Worm (Caenorhabditis elegans): ENCODE data around the gene sfxn-1.1.
A peak's percentile ranks its signal among the peaks of the same experiment; 100 is the strongest.

The sfxn-1.1 gene

DNA sequence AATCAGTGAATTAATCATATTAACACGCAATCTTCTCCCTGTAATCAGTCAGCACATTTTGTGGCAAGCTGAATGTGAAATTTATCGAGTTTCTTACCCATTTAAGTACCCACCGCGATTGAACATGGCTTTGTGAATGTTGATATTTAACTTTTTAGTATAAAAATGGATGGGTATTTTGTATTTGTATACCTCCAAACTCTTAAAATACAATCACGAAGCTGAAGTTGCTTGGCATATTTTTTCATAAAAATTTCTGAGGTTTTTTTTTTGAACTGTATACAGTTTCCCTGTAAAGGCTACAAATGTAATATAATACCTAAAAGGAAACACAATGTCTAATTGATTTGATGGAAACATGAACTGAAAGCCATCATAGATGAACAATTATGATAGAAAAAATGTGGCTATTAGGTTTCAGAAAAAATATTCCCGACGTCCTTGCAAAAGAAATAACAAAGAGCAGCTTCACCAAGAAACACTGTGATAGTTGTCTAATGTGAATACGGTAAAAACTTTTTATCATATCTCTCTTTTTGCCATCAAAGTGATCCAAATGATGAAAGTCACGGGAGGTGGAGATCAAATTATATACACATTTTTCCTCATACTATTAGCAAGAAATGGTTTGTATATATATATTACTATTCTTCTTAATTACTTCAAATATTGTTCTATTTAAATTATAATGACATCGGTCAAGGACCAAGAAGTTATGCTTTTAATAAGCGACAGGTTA, 44.1 kb downstream of the sfxn-1.1 start, which contains the start of the genes chil-25 and chil-26:
Gene chil-25, minus strand, starts transcription at position 101 of the 739 bp plus-strand sequence.
Gene chil-26, plus strand, starts transcription at position 689 of the 739 bp plus-strand sequence.
- TF ChIP-seq C16A3.4 (tag; optimal IDR thresholded peaks at IDR 0.05) (no peak), alr-1 (tag; optimal IDR thresholded peaks at IDR 0.05; ENCODE audit: borderline replicate concordance) (no peak)

DNA sequence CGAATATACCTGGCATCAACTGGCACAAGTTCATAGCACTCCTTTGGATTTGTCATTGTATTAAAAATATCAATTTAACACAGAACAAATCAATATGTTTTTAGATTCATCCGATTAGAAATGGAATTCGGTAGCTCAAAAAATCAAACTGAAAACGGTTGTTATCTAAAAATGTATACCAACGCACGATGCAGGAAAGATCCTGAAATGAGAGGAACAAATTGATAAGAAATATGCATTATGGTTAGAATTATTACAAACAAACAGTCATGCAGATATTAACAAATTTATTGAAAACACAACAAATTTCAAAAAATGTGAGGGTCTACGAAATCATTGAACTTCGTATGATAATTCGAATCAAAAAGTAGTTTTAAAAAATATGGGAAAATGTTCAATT, 48.7 kb downstream of the sfxn-1.1 start, which contains the start of gene T19H5.6:
Gene T19H5.6, minus strand, starts transcription at position 195 of the 400 bp plus-strand sequence.
- TF ChIP-seq elt-2 (tag; optimal IDR thresholded peaks at IDR 0.05) (peak; percentile 48), nhr-71 (tag; optimal IDR thresholded peaks at IDR 0.05) (no peak), lin-13 (GFP tag; optimal IDR thresholded peaks at IDR 0.05) (no peak)

DNA sequence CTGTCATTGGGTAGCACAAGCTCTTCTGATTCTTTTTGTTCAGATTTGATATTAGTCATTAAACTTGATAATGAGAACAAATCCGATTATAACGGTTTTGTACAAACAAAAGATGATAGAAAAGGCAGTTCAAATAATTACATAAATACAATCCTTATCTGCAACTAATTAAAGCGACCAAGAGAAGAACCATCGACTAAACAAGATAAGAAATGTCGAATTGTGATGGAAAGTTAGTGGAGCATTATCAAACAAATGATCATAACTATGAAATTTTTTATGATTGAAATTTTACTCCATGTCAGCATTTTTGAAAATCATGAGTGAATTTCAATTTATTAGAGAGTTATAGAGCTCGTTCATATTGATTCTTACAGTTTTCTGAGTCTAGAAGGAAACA, 50.3 kb downstream of the sfxn-1.1 start, which contains the start of gene chil-23:
Gene chil-23, minus strand, starts transcription at position 198 of the 400 bp plus-strand sequence.
- TF ChIP-seq nhr-85 (tag) = no peak
- TF ChIP-seq fkh-10 (GFP tag; optimal IDR thresholded peaks at IDR 0.05) = no peak
- no peak for TF ChIP-seq ztf-11 (tag; optimal IDR thresholded peaks at IDR 0.05)
- TF ChIP-seq ztf-4 (tag; optimal IDR thresholded peaks at IDR 0.05) = no peak
- peak; percentile 95 for TF ChIP-seq elt-2 (tag; optimal IDR thresholded peaks at IDR 0.05)
- TF ChIP-seq egl-13 (tag; optimal IDR thresholded peaks at IDR 0.05) = no peak
- no peak for TF ChIP-seq unc-62 (GFP tag; optimal IDR thresholded peaks at IDR 0.05)
- TF ChIP-seq nhr-20 (tag; optimal IDR thresholded peaks at IDR 0.05) = peak; percentile 17
- no peak for TF ChIP-seq lin-35 (GFP tag; optimal IDR thresholded peaks at IDR 0.05)
- no peak for TF ChIP-seq fkh-8 (tag; optimal IDR thresholded peaks at IDR 0.05)
- no peak for TF ChIP-seq lin-39 (tag; optimal IDR thresholded peaks at IDR 0.05)
- no peak for TF ChIP-seq irx-1 (tag; optimal IDR thresholded peaks at IDR 0.05)
- no peak for TF ChIP-seq alr-1 (tag; optimal IDR thresholded peaks at IDR 0.05; ENCODE audit: borderline replicate concordance)
